Fruit fly (Drosophila melanogaster): Measurements from ENCODE around the gene BORCS6.

The BORCS6 gene

DNA sequence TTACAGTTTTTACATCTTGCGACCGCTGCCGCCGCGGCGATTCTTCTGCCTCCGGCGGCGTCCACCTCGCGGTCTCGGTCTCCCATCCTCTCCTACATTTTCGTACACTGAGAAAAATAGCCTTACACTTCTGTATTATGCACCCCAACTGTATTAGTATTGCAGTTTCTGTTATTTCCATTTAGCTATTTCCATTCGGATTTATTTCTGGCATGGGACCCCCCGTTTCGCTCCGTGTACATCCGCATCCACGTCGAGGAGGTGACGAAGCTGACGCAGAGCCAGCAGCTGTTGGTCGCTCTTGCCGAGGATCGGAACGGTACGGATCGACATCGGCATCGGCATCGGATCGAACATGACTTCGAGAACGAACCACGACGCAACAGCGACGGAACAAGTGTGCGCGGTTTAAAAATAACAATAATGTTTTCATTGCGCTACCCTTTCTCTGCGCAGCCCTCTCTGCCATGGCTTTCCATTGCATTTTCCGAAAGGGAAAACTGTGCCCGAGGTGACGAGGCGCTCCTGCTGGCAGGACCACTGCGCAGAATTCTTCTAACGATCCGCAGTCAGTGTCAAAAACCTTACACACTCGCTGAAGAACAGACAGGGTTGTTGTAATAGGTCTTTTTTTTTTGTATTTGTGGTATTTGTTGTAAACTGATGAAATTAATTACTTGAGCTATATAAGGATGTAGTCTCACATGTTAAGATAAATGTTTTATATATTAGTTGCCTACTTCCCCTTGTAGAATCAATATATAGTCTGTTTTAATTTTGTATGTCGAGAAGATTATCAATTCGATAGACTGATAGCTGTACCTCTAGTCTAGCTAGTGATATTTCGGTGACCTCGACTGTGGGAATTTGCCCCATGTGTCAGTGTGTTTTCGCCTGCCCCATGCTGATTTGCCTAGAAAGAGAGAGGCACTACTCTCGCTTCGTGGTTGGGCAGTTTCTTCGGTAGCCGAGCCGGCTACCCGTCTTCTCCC lies 48.9 kb downstream of the BORCS6 start:
- TF ChIP-seq noc (tag; optimal IDR thresholded peaks at IDR 0.05) = peak; percentile 55

DNA sequence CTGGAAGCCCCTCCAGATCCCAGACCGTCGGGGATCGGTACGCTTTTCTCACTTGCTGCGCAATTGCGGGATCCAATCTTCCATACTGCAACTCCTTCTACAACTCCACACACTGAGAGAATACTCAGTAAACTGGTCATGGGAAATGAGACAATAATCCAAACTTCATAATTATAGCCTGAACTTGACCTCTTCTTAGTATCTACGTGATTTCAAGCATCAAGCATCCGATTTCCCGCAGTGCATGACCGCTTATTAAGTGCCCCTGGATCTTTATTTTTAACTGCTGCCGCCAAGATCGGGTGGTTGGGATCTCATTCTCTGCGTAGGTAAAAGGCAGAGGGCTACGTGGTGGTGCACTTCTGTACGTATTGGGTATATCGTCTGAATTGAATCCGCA lies 50.7 kb downstream of the BORCS6 start:
- no peak for TF ChIP-seq noc (tag; optimal IDR thresholded peaks at IDR 0.05)
